Fruit fly (Drosophila melanogaster) whole organism: Measurements from ENCODE around the gene CG10211.

Experiments
- Dll ChIP-seq: fragments of >200 bp; optimal IDR thresholded peaks from 2 replicates; lab custom pipeline; 2017
- EcR ChIP-seq, 2 experiments: fragments of >200 bp; optimal IDR thresholded peaks; 2 replicates each; lab custom pipeline; 2017; ENCODE audit warnings: missing biosample characterization in 2 of 2, missing genetic modification characterization in 2 of 2, missing genetic modification reagents in 2 of 2
- pan ChIP-seq: fragments of >200 bp; optimal IDR thresholded peaks from 2 replicates; lab custom pipeline; 2017
- psq ChIP-seq: fragments of >200 bp; optimal IDR thresholded peaks from 2 replicates; lab custom pipeline; 2017
- usp ChIP-seq: fragments of >200 bp; optimal IDR thresholded peaks from 2 replicates; lab custom pipeline; 2017; ENCODE audit warnings: missing biosample characterization, missing genetic modification characterization, mixed read lengths

DNA sequence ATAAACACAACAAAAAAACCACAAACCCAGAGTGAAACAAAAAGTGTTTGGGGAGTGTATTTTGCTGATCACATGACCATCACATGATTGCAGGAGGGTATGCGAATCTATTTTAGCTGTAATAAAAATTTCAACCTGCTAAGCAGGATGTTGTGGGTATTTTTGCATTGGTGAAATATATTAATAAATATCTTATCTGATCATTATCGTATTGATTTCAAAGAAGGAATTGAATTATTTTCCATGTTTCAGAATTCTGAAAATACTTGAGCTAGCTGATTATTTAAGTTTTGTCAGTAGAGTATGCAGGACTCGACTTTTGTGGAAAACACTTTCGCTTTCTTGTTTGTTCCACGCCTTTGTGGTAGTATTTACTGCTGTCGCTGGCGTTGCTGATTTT, 5.7 kb downstream of the CG10211 start:
- TF ChIP-seq Dll (lab: Kevin White, UChicago) (no peak), psq (lab: Kevin White, UChicago) (no peak), EcR (GFP tag; optimal IDR thresholded peaks at IDR 0.05; lab: Kevin White, UChicago) (no peak), pan (lab: Kevin White, UChicago) (no peak), usp (GFP tag; lab: Kevin White, UChicago) (no peak)
